Worm (Caenorhabditis elegans) whole organism, mixed stage, embryonic: ENCODE results near the gene C55A6.7.

Experiments used
- M03D4.4 ChIP-seq: sonication (generic microtip); optimal IDR thresholded peaks from 2 replicates; lab custom pipeline; 2017; ENCODE audit warnings: mild to moderate bottlenecking, missing genetic modification characterization, missing compliant biosample characterization
- bed-3 ChIP-seq: fragments of 200-800 bp; sonication (Bioruptor generic); optimal IDR thresholded peaks from 3 replicates; lab custom pipeline; 2018; ENCODE audit warnings: mild to moderate bottlenecking, missing genetic modification characterization, moderate library complexity, missing compliant biosample characterization
- blmp-1 ChIP-seq: fragments of 150-350 bp; optimal IDR thresholded peaks from 2 replicates; lab custom pipeline; 2014; ENCODE audit warnings: missing biosample characterization, missing genetic modification characterization
- ceh-39 ChIP-seq: fragments of 150-350 bp; optimal IDR thresholded peaks from 2 replicates; lab custom pipeline; 2014; ENCODE audit warnings: missing biosample characterization, missing genetic modification characterization
- ceh-43 ChIP-seq: fragments of 200-800 bp; sonication (Bioruptor generic); optimal IDR thresholded peaks from 2 replicates; lab custom pipeline; 2018; ENCODE audit warnings: mild to moderate bottlenecking, missing genetic modification characterization, moderate library complexity, missing compliant biosample characterization
- ceh-83 ChIP-seq: fragments of 200-800 bp; sonication (Bioruptor generic); optimal IDR thresholded peaks from 2 replicates; lab custom pipeline; 2018; ENCODE audit warnings: mild to moderate bottlenecking, missing genetic modification characterization, missing compliant biosample characterization
- ces-1 ChIP-seq: fragments of 150-350 bp; optimal IDR thresholded peaks from 2 replicates; lab custom pipeline; 2014; ENCODE audit warnings: missing biosample characterization, missing genetic modification reagents, missing genetic modification characterization
- cnd-1 ChIP-seq: fragments of 200-800 bp; sonication (Bioruptor generic); optimal IDR thresholded peaks from 2 replicates; lab custom pipeline; 2018; ENCODE audit warnings: mild to moderate bottlenecking, missing genetic modification characterization, missing compliant biosample characterization
- drap-1 ChIP-seq: fragments of 200-800 bp; sonication (Bioruptor generic); optimal IDR thresholded peaks from 3 replicates; lab custom pipeline; 2018; ENCODE audit warnings: mild to moderate bottlenecking, missing genetic modification characterization, missing compliant biosample characterization
- flh-1 ChIP-seq: fragments of 200-800 bp; sonication (Bioruptor generic); optimal IDR thresholded peaks from 2 replicates; lab custom pipeline; 2018; ENCODE audit warnings: mild to moderate bottlenecking, missing genetic modification characterization, moderate library complexity, missing compliant biosample characterization
- ham-2 ChIP-seq: fragments of 200-800 bp; sonication (Bioruptor generic); optimal IDR thresholded peaks from 2 replicates; lab custom pipeline; 2018; ENCODE audit warnings: mild to moderate bottlenecking, missing genetic modification characterization, missing compliant biosample characterization
- hlh-1 ChIP-seq: fragments of 150-350 bp; optimal IDR thresholded peaks from 2 replicates; lab custom pipeline; 2014; ENCODE audit warnings: missing biosample characterization, missing genetic modification reagents, missing genetic modification characterization
- lin-13 ChIP-seq: fragments of 150-350 bp; optimal IDR thresholded peaks from 2 replicates; lab custom pipeline; 2014; ENCODE audit warnings: missing biosample characterization, missing genetic modification characterization
- lin-32 ChIP-seq: fragments of 200-800 bp; sonication (Bioruptor generic); optimal IDR thresholded peaks from 2 replicates; lab custom pipeline; 2018; ENCODE audit warnings: mild to moderate bottlenecking, missing genetic modification characterization, missing compliant biosample characterization
- lsy-2 ChIP-seq: fragments of 150-350 bp; optimal IDR thresholded peaks from 2 replicates; lab custom pipeline; 2014; ENCODE audit warnings: missing biosample characterization, missing genetic modification characterization
- mab-5 ChIP-seq: fragments of 150-350 bp; optimal IDR thresholded peaks from 2 replicates; lab custom pipeline; 2014; ENCODE audit warnings: missing biosample characterization, missing genetic modification characterization
- mls-2 ChIP-seq: sonication (generic microtip); optimal IDR thresholded peaks from 2 replicates; lab custom pipeline; 2016; ENCODE audit warnings: mild to moderate bottlenecking, missing genetic modification characterization, moderate library complexity, missing compliant biosample characterization
- nhr-2 ChIP-seq: fragments of 150-350 bp; optimal IDR thresholded peaks from 2 replicates; lab custom pipeline; 2014; ENCODE audit warnings: missing biosample characterization, missing genetic modification characterization
- nhr-237 ChIP-seq: fragments of 150-350 bp; optimal IDR thresholded peaks from 2 replicates; lab custom pipeline; 2014; ENCODE audit warnings: missing biosample characterization, missing genetic modification characterization
- nhr-28 ChIP-seq: fragments of 150-350 bp; optimal IDR thresholded peaks from 2 replicates; lab custom pipeline; 2014; ENCODE audit warnings: missing biosample characterization, missing genetic modification characterization
- nhr-76 ChIP-seq: sonication (generic microtip); optimal IDR thresholded peaks from 2 replicates; lab custom pipeline; 2017; ENCODE audit warnings: missing biosample characterization, missing genetic modification characterization
- pha-4 ChIP-seq: fragments of 150-350 bp; optimal IDR thresholded peaks from 2 replicates; lab custom pipeline; 2018; ENCODE audit warnings: missing biosample characterization, missing genetic modification reagents, missing genetic modification characterization
- snpc-4 ChIP-seq: fragments of 150-350 bp; optimal IDR thresholded peaks from 2 replicates; lab custom pipeline; 2014; ENCODE audit warnings: missing biosample characterization, missing genetic modification characterization
- tbx-8 ChIP-seq: fragments of 200-800 bp; sonication (Bioruptor generic); optimal IDR thresholded peaks from 2 replicates; lab custom pipeline; 2018; ENCODE audit warnings: mild to moderate bottlenecking, missing genetic modification characterization, moderate library complexity, missing compliant biosample characterization
- unc-120 ChIP-seq: sonication (generic microtip); optimal IDR thresholded peaks from 2 replicates; lab custom pipeline; 2017; ENCODE audit warnings: missing genetic modification characterization, missing compliant biosample characterization; ENCODE audit not compliant: poor library complexity, severe bottlenecking
- unc-39 ChIP-seq: fragments of 150-350 bp; optimal IDR thresholded peaks from 2 replicates; lab custom pipeline; 2014; ENCODE audit warnings: missing biosample characterization, missing genetic modification characterization
- unc-62 ChIP-seq: fragments of 150-350 bp; optimal IDR thresholded peaks from 2 replicates; lab custom pipeline; 2014; ENCODE audit warnings: missing biosample characterization, missing genetic modification reagents, missing genetic modification characterization
- zip-8 ChIP-seq: fragments of 150-350 bp; optimal IDR thresholded peaks from 2 replicates; lab custom pipeline; 2014; ENCODE audit warnings: missing biosample characterization, missing genetic modification characterization

Gene C55A6.7

ce11 chrV:11520215-11520614 lies at the start of gene C55A6.7, which contains the start of gene C55A6.11:
TSS of gene C55A6.7 (minus strand) at chrV:11520530.
TSS of gene C55A6.11 (plus strand) at chrV:11520515.
- TF ChIP-seq bed-3 (GFP tag; lab: Kevin White, UChicago) (no peak), flh-1 (GFP tag; lab: Kevin White, UChicago) (no peak)

ce11 chrV:11564573-11564972 lies 44.2 kb upstream of the C55A6.7 start, which contains the start of gene srx-87:
TSS of gene srx-87 (plus strand) at chrV:11564873.
- TF ChIP-seq mab-5, result no peak

ce11 chrV:11562643-11563042 lies 42.3 kb upstream of the C55A6.7 start, which contains the start of gene srx-86:
TSS of gene srx-86 (plus strand) at chrV:11562943.
- TF ChIP-seq lin-13 (tag; lab: Kevin White, UChicago) (no peak), unc-39 (no peak)

- TF ChIP-seq bed-3 (GFP tag; lab: Kevin White, UChicago) (no peak), lsy-2 (tag; lab: Kevin White, UChicago) (peak; percentile 76), ceh-43 (GFP tag; lab: Kevin White, UChicago) (no peak)
- TF ChIP-seq, all 35 proteins: peak for 1
Observed at ce11 chrV:11554260-11554659, 33.9 kb upstream of the C55A6.7 start, which contains the start of gene duo-1. TSS of gene duo-1 (plus strand) at chrV:11554630.

- no peak for TF ChIP-seq lsy-2 (tag; lab: Kevin White, UChicago)
- TF ChIP-seq ceh-39 (tag; lab: Kevin White, UChicago), result no peak
- no peak for TF ChIP-seq ham-2 (GFP tag; lab: Kevin White, UChicago)
- TF ChIP-seq ceh-83 (GFP tag; lab: Kevin White, UChicago), result no peak
- no peak for TF ChIP-seq blmp-1 (tag; lab: Kevin White, UChicago)
- no peak for TF ChIP-seq tbx-8
- TF ChIP-seq unc-62 (GFP tag; lab: Kevin White, UChicago), result no peak
- no peak for TF ChIP-seq cnd-1 (tag; lab: Kevin White, UChicago)
- no peak for TF ChIP-seq hlh-1 (tag; lab: Kevin White, UChicago)
- no peak for TF ChIP-seq drap-1 (GFP tag; lab: Kevin White, UChicago)
- no peak for TF ChIP-seq snpc-4 (tag; lab: Kevin White, UChicago)
- TF ChIP-seq M03D4.4 (tag; lab: Kevin White, UChicago), result no peak
- TF ChIP-seq lin-13 (tag; lab: Kevin White, UChicago), result no peak
- no peak for TF ChIP-seq mls-2 (tag; lab: Kevin White, UChicago)
- TF ChIP-seq zip-8 (tag; lab: Kevin White, UChicago), result no peak
- no peak for TF ChIP-seq nhr-237 (tag; lab: Kevin White, UChicago)
- TF ChIP-seq nhr-2, result no peak
- no peak for TF ChIP-seq nhr-28 (tag; lab: Kevin White, UChicago)
- TF ChIP-seq ces-1 (GFP tag; lab: Kevin White, UChicago), result no peak
Observed at ce11 chrV:11552379-11552778, 32.0 kb upstream of the C55A6.7 start, which contains the start of gene srx-85. TSS of gene srx-85 (plus strand) at chrV:11552679.

- peak; percentile 49 for TF ChIP-seq hlh-1 (tag; lab: Kevin White, UChicago)
- TF ChIP-seq cnd-1 (tag; lab: Kevin White, UChicago), result peak; percentile 84
- no peak for TF ChIP-seq nhr-2
- TF ChIP-seq ces-1 (GFP tag; lab: Kevin White, UChicago), result peak; percentile 30
- TF ChIP-seq lsy-2 (tag; lab: Kevin White, UChicago), result peak; percentile 13
- TF ChIP-seq pha-4 (tag; lab: Kevin White, UChicago), result peak; percentile 50
- TF ChIP-seq unc-62 (GFP tag; lab: Kevin White, UChicago), result peak; percentile 40
- peak; percentile 11 for TF ChIP-seq lin-32 (GFP tag; lab: Kevin White, UChicago)
- TF ChIP-seq drap-1 (GFP tag; lab: Kevin White, UChicago), result no peak
- peak; percentile 30 for TF ChIP-seq unc-120 (tag; lab: Kevin White, UChicago)
- no peak for TF ChIP-seq nhr-76 (tag; lab: Kevin White, UChicago)
Observed at ce11 chrV:11548914-11549406, 28.6 kb upstream of the C55A6.7 start, which contains the start of the genes F38B7.17 and F38B7.3. TSS of gene F38B7.17 (minus strand) at chrV:11548964. TSS of gene F38B7.3 (plus strand) at chrV:11549107.
